Worm (Caenorhabditis elegans) whole organism, dauer: ENCODE data around the gene F23H11.4.

ENCODE experiments used
- unc-62 ChIP-seq: sonication (generic microtip); optimal IDR thresholded peaks from 2 replicates; lab custom pipeline; 2017; ENCODE audit warnings: missing biosample characterization, missing genetic modification reagents, missing genetic modification characterization

F23H11.4 gene

DNA sequence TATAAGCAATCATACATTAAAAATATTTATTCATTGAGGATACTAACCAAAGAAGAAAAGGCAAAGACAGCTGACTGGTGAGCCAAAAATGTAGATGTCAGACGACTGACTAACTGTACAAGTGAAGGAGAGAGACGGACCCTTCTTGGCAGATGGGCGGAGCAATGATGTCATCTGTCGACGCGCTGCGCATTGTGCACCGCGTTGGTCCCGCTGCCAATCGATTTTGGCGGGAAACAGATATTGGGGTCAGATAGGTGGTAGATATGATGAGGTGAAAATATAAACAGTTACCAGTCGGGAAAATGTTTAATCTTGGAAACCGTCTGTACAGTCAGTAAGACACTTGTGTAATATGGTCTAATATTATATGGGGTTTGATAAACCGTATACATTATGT is 37.5 kb downstream of the F23H11.4 start, which contains the start of gene T24C4.2:
TSS of gene T24C4.2 (minus strand) at position 101 of the 400 bp plus-strand sequence.
- no peak for TF ChIP-seq unc-62 (GFP tag; lab: Kevin White, UChicago)

DNA sequence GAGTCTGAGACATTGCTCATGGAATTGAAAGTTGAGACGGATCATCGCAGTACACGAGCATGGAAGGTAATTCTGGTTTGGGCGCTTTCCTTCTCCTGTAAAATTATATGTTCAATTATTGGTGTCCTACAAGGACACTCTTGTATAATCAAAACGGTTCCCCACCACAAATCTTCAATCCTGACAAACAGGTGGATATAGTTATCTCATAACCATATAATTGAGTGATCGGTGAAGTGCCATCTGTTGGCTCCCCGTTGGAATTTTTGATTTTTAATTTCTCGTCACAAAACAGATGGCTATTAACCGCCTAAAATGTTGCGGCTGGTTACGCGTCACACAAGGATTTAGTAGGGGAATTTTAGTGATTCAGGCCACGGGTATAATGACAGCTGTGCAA is 38.5 kb downstream of the F23H11.4 start:
- TF ChIP-seq unc-62 (GFP tag; lab: Kevin White, UChicago) = no peak

- no peak for TF ChIP-seq unc-62 (GFP tag; lab: Kevin White, UChicago)
Observed at ce11 chrIII:861819-862356, 45.5 kb downstream of the F23H11.4 start, which contains the start of gene arx-4. Gene arx-4, plus strand, starts transcription at chrIII:862306.

DNA sequence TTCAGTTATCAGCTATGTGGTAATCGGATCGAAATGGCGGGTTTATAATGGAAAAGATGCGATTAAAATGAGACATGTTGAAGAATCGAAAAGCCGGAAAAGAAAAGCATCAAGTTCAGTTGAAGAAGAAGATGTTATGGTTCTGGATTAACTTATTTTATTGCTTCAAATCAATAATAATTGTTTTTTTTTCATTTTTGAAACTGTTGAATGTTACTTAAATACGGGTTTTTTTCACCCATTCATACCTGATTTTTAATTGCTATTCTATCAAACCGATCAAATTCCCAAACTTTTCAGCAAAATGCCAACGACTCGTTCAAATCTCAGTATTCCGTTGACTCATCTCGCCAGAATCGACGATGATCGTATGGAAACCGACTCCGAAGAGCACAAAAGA is 47.4 kb downstream of the F23H11.4 start, which contains the start of gene exos-4.2:
TSS of gene exos-4.2 (plus strand) at position 301 of the 400 bp plus-strand sequence.
- no peak for TF ChIP-seq unc-62 (GFP tag; lab: Kevin White, UChicago)

DNA sequence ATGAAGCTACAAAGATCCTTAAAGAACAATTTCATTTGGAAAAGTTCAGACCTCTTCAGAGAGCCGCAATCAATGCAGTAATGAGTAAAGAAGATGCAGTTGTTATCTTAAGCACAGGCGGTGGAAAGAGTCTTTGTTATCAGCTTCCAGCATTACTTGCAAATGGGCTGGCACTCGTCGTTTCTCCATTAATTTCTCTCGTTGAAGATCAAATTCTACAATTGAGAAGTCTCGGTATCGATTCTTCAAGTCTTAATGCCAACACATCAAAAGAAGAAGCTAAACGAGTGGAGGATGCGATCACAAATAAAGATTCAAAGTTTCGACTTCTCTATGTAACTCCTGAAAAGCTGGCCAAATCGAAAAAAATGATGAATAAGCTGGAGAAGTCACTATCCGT is 50.4 kb downstream of the F23H11.4 start:
- TF ChIP-seq unc-62 (GFP tag; lab: Kevin White, UChicago) = no peak

DNA sequence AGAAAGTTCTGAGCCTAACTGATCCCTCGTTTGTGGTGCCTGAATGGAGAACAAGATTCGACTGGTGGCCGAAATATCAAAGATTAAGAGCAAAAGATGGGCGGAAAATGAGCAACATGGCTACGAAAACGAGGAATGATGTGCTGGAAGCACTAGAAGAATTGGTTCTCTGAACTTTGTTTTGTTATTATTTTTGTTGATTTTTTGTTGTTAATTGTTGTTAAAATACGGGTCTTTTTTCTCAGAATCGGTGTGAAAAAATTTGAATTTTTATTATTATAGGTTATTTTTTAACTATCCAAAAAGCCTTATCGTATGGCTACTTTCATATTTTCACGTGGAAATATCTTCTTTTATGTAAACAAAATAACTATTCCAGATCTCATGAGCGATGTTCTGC is 51.1 kb downstream of the F23H11.4 start, which contains the start of gene K02F3.12:
TSS of gene K02F3.12 (plus strand) at position 301 of the 400 bp plus-strand sequence.
- no peak for TF ChIP-seq unc-62 (GFP tag; lab: Kevin White, UChicago)

ce11 chrIII:853859-854359 is 53.4 kb downstream of the F23H11.4 start, which contains the start of the genes rnp-5 and tag-51:
Gene rnp-5, minus strand, starts transcription at chrIII:853909.
Gene tag-51, plus strand, starts transcription at chrIII:854221.
- TF ChIP-seq unc-62 (GFP tag; lab: Kevin White, UChicago) = no peak

- TF ChIP-seq unc-62 (GFP tag; lab: Kevin White, UChicago) = no peak
Observed at ce11 chrIII:853414-853813, 53.9 kb downstream of the F23H11.4 start.

DNA sequence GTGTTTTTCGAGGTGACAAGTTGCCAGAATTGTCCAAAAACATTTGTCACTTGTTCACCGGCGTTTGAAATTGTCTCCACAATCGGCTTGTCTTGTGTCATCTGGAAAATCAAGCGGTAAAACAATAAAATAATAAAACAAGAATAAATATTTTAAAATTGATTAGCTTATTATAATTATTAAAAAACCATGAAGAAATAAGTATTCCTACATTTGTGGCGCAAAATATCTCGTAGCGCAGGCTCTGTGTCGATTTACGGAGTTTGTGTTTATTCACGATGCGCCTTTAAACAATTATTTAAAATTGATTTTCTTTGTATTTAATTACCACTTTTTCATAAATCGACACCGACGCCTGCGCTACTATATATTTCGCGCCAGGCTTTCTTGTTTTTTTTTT is 55.0 kb downstream of the F23H11.4 start, which contains the start of gene moma-1:
TSS of gene moma-1 (minus strand) at position 101 of the 400 bp plus-strand sequence.
- TF ChIP-seq unc-62 (GFP tag; lab: Kevin White, UChicago) = no peak
